Fruit fly (Drosophila melanogaster) whole organism, embryonic: ENCODE measurements around the gene mthl12.

ENCODE experiments used
- B-H2 ChIP-seq: fragments of 200-800 bp; sonication (Bioruptor generic); optimal IDR thresholded peaks from 2 replicates; lab custom pipeline; 2018; ENCODE audit warnings: missing biosample characterization, mild to moderate bottlenecking, missing genetic modification characterization
- CG10321 ChIP-seq: fragments of 200-800 bp; sonication (Bioruptor generic); IDR thresholded peaks from 2 replicates; pipeline ENCODE4 v1.3.6; 2022; ENCODE audit warnings: missing biosample characterization, missing genetic modification characterization
- CG10366 ChIP-seq: fragments of 200-800 bp; sonication (Bioruptor generic); IDR thresholded peaks from 2 replicates; pipeline ENCODE4 v1.3.6; 2022; ENCODE audit warnings: missing biosample characterization, missing genetic modification characterization
- CG12104 ChIP-seq: fragments of 200-800 bp; sonication (Bioruptor generic); optimal IDR thresholded peaks from 3 replicates; lab custom pipeline; 2016; ENCODE audit warnings: missing biosample characterization, missing genetic modification characterization
- CG12299 ChIP-seq: fragments of 200-800 bp; sonication (Bioruptor generic); optimal IDR thresholded peaks from 2 replicates; lab custom pipeline; 2018; ENCODE audit warnings: missing biosample characterization, mild to moderate bottlenecking, missing genetic modification characterization
- CG12391 ChIP-seq: fragments of 200-800 bp; sonication (Bioruptor generic); optimal IDR thresholded peaks from 3 replicates; lab custom pipeline; 2018; ENCODE audit warnings: missing biosample characterization, mild to moderate bottlenecking, missing genetic modification characterization, moderate library complexity
- CG12769 ChIP-seq: fragments of 200-800 bp; sonication (Bioruptor generic); optimal IDR thresholded peaks from 2 replicates; lab custom pipeline; 2019; ENCODE audit warnings: missing biosample characterization, mild to moderate bottlenecking, missing genetic modification characterization, moderate library complexity
- CG13287 ChIP-seq: fragments of 200-800 bp; sonication (Bioruptor generic); IDR thresholded peaks from 2 replicates; pipeline ENCODE4 v1.3.6; 2022; ENCODE audit warnings: missing biosample characterization, missing genetic modification characterization; ENCODE audit not compliant: partially characterized antibody
- CG14441 ChIP-seq: fragments of 200-800 bp; sonication (Bioruptor generic); IDR thresholded peaks from 2 replicates; pipeline ENCODE4 v1.3.6; 2022; ENCODE audit warnings: missing biosample characterization, missing genetic modification characterization
- CG15269 ChIP-seq: fragments of 200-800 bp; sonication (Bioruptor generic); optimal IDR thresholded peaks from 2 replicates; lab custom pipeline; 2018; ENCODE audit warnings: missing biosample characterization, mild to moderate bottlenecking, missing genetic modification characterization, moderate library complexity
- CG17359 ChIP-seq: fragments of 200-800 bp; sonication (Bioruptor generic); optimal IDR thresholded peaks from 3 replicates; lab custom pipeline; 2018; ENCODE audit warnings: missing biosample characterization, mild to moderate bottlenecking, missing genetic modification characterization, moderate library complexity
- CG17385 ChIP-seq: fragments of 200-800 bp; sonication (Bioruptor generic); optimal IDR thresholded peaks from 3 replicates; lab custom pipeline; 2018; ENCODE audit warnings: missing biosample characterization, mild to moderate bottlenecking, missing genetic modification characterization
- CG18764 ChIP-seq: fragments of 200-800 bp; sonication (Bioruptor generic); optimal IDR thresholded peaks from 3 replicates; lab custom pipeline; 2016; ENCODE audit warnings: missing biosample characterization, missing genetic modification characterization
- CG32767 ChIP-seq: fragments of 200-800 bp; sonication (Bioruptor generic); IDR thresholded peaks from 2 replicates; pipeline ENCODE4 v1.3.6; 2022; ENCODE audit warnings: missing biosample characterization, missing genetic modification characterization
- CG43689 ChIP-seq: fragments of 200-800 bp; sonication (Bioruptor generic); IDR thresholded peaks from 2 replicates; pipeline ENCODE4 v1.3.6; 2022; ENCODE audit warnings: missing biosample characterization, missing genetic modification characterization
- CG5180 ChIP-seq: fragments of 200-800 bp; sonication (Bioruptor generic); optimal IDR thresholded peaks from 3 replicates; lab custom pipeline; 2017; ENCODE audit warnings: missing biosample characterization, missing genetic modification characterization, mild to moderate bottlenecking, moderate library complexity, missing genetic modification reagents
- CG6813 ChIP-seq: fragments of 200-800 bp; sonication (Bioruptor generic); optimal IDR thresholded peaks from 2 replicates; lab custom pipeline; 2017; ENCODE audit warnings: missing biosample characterization, missing genetic modification characterization, mild to moderate bottlenecking, moderate library complexity, missing genetic modification reagents
- CG8359 ChIP-seq: fragments of 200-800 bp; sonication (Bioruptor generic); optimal IDR thresholded peaks from 2 replicates; lab custom pipeline; 2017; ENCODE audit warnings: missing biosample characterization, mild to moderate bottlenecking, missing genetic modification characterization, borderline replicate concordance
- CG8924 ChIP-seq: fragments of 200-800 bp; optimal IDR thresholded peaks from 3 replicates; lab custom pipeline; 2019; ENCODE audit warnings: missing biosample characterization, mild to moderate bottlenecking, missing genetic modification characterization, moderate library complexity
- CG9437 ChIP-seq: fragments of 200-800 bp; sonication (Bioruptor generic); optimal IDR thresholded peaks from 2 replicates; lab custom pipeline; 2018; ENCODE audit warnings: missing biosample characterization, mild to moderate bottlenecking, missing genetic modification characterization
- D19B ChIP-seq: fragments of 200-800 bp; sonication (Bioruptor generic); optimal IDR thresholded peaks from 2 replicates; lab custom pipeline; 2017; ENCODE audit warnings: missing biosample characterization, mild to moderate bottlenecking, missing genetic modification characterization
- Dbx ChIP-seq: fragments of 200-800 bp; sonication (Bioruptor generic); IDR thresholded peaks from 3 replicates; pipeline ENCODE4 v1.3.6; 2022; ENCODE audit warnings: missing biosample characterization, missing genetic modification characterization
- Doc2 ChIP-seq: fragments of 200-800 bp; sonication (Bioruptor generic); IDR thresholded peaks from 2 replicates; pipeline ENCODE4 v1.3.6; 2022; ENCODE audit warnings: missing biosample characterization, missing genetic modification characterization
- Fer1 ChIP-seq: fragments of 200-800 bp; sonication (Bioruptor generic); optimal IDR thresholded peaks from 2 replicates; lab custom pipeline; 2017; ENCODE audit warnings: missing biosample characterization, mild to moderate bottlenecking, missing genetic modification characterization
- HmgD ChIP-seq: fragments of 200-800 bp; sonication (Bioruptor generic); optimal IDR thresholded peaks from 3 replicates; lab custom pipeline; 2016; ENCODE audit warnings: missing biosample characterization, missing genetic modification characterization
- Hr3 ChIP-seq: fragments of 200-800 bp; sonication (Bioruptor generic); optimal IDR thresholded peaks from 3 replicates; lab custom pipeline; 2016; ENCODE audit warnings: missing biosample characterization, missing genetic modification characterization
- Kr ChIP-seq: fragments of 200-800 bp; sonication (Bioruptor generic); optimal IDR thresholded peaks from 2 replicates; lab custom pipeline; 2017; ENCODE audit warnings: missing biosample characterization, mild to moderate bottlenecking, missing genetic modification characterization
- Lpt ChIP-seq: fragments of >200 bp; optimal IDR thresholded peaks from 2 replicates; lab custom pipeline; 2018; ENCODE audit warnings: missing biosample characterization, missing genetic modification characterization
- NC2β ChIP-seq: fragments of 200-800 bp; sonication (Bioruptor generic); optimal IDR thresholded peaks from 2 replicates; lab custom pipeline; 2016; ENCODE audit warnings: missing biosample characterization, missing genetic modification characterization
- Nf-YA ChIP-seq: fragments of 200-800 bp; sonication (Bioruptor generic); IDR thresholded peaks from 2 replicates; pipeline ENCODE4 v1.3.6; 2022; ENCODE audit warnings: missing biosample characterization, missing genetic modification characterization
- NfI ChIP-seq: fragments of 200-800 bp; sonication (Bioruptor generic); optimal IDR thresholded peaks from 3 replicates; lab custom pipeline; 2018; ENCODE audit warnings: missing biosample characterization, mild to moderate bottlenecking, missing genetic modification characterization, moderate library complexity
- PHDP ChIP-seq: fragments of 200-800 bp; sonication (Bioruptor generic); optimal IDR thresholded peaks from 3 replicates; lab custom pipeline; 2018; ENCODE audit warnings: missing biosample characterization, mild to moderate bottlenecking, missing genetic modification characterization, moderate library complexity
- Side ChIP-seq: fragments of 200-800 bp; sonication (Bioruptor generic); optimal IDR thresholded peaks from 2 replicates; lab custom pipeline; 2016; ENCODE audit warnings: missing biosample characterization, missing genetic modification characterization
- Taf1 ChIP-seq: fragments of 200-800 bp; sonication (Bioruptor generic); IDR thresholded peaks from 2 replicates; pipeline ENCODE4 v1.3.6; 2022; ENCODE audit warnings: missing biosample characterization, missing genetic modification characterization
- Tbp ChIP-seq: fragments of >200 bp; optimal IDR thresholded peaks from 2 replicates; lab custom pipeline; 2018; ENCODE audit warnings: missing biosample characterization, missing genetic modification characterization
- Usf ChIP-seq: fragments of 200-800 bp; sonication (Bioruptor generic); optimal IDR thresholded peaks from 2 replicates; lab custom pipeline; 2017; ENCODE audit warnings: missing genotype, missing biosample characterization, missing genetic modification characterization
- amos ChIP-seq: fragments of 200-800 bp; sonication (Bioruptor generic); IDR thresholded peaks from 2 replicates; pipeline ENCODE4 v1.3.6; 2022; ENCODE audit warnings: missing biosample characterization, missing genetic modification characterization; ENCODE audit not compliant: partially characterized antibody
- ftz-f1 ChIP-seq: fragments of 200-800 bp; sonication (Bioruptor generic); optimal IDR thresholded peaks from 2 replicates; lab custom pipeline; 2016; ENCODE audit warnings: missing biosample characterization, missing genetic modification characterization
- fu2 ChIP-seq: fragments of 200-800 bp; sonication (Bioruptor generic); optimal IDR thresholded peaks from 2 replicates; lab custom pipeline; 2016; ENCODE audit warnings: missing biosample characterization, missing genetic modification characterization
- grau ChIP-seq: fragments of 200-800 bp; optimal IDR thresholded peaks from 3 replicates; lab custom pipeline; 2019; ENCODE audit warnings: missing biosample characterization, mild to moderate bottlenecking, missing genetic modification characterization, moderate library complexity
- insv ChIP-seq, 2 experiments: fragments of 200-800 bp; sonication (Bioruptor generic); optimal IDR thresholded peaks; 3 replicates each; lab custom pipeline; 2016 to 2018; ENCODE audit warnings: missing biosample characterization in 2 of 2, missing genetic modification characterization in 2 of 2
- inv ChIP-seq: fragments of 200-800 bp; sonication (Bioruptor generic); IDR thresholded peaks from 2 replicates; pipeline ENCODE4 v1.3.6; 2022; ENCODE audit warnings: missing biosample characterization, missing genetic modification characterization; ENCODE audit not compliant: partially characterized antibody
- jigr1 ChIP-seq: fragments of 200-800 bp; sonication (Bioruptor generic); IDR thresholded peaks from 3 replicates; pipeline ENCODE4 v1.3.6; 2022; ENCODE audit warnings: missing biosample characterization, missing genetic modification characterization
- kah ChIP-seq: fragments of 200-800 bp; sonication (Bioruptor generic); optimal IDR thresholded peaks from 2 replicates; lab custom pipeline; 2018; ENCODE audit warnings: missing biosample characterization, mild to moderate bottlenecking, missing genetic modification characterization
- nerfin-1 ChIP-seq: fragments of 200-800 bp; sonication (Bioruptor generic); optimal IDR thresholded peaks from 3 replicates; lab custom pipeline; 2019; ENCODE audit warnings: missing biosample characterization, mild to moderate bottlenecking, missing genetic modification characterization, moderate library complexity
- pnt ChIP-seq: fragments of 200-800 bp; sonication (Bioruptor generic); optimal IDR thresholded peaks from 3 replicates; lab custom pipeline; 2016; ENCODE audit warnings: missing biosample characterization, missing genetic modification characterization
- ttk ChIP-seq: fragments of 200-800 bp; sonication (Bioruptor generic); IDR thresholded peaks from 2 replicates; pipeline ENCODE4 v2.1.2; 2022; ENCODE audit warnings: missing biosample characterization, missing genetic modification characterization
- twi ChIP-seq: fragments of 200-800 bp; optimal IDR thresholded peaks from 2 replicates; lab custom pipeline; 2019; ENCODE audit warnings: missing biosample characterization, mild to moderate bottlenecking, missing genetic modification characterization, moderate library complexity
- wdn ChIP-seq: fragments of 200-800 bp; sonication (Bioruptor generic); IDR thresholded peaks from 2 replicates; pipeline ENCODE4 v1.3.6; 2022; ENCODE audit warnings: missing biosample characterization, missing genetic modification characterization
- zfh1 ChIP-seq: fragments of 200-800 bp; sonication (Bioruptor generic); IDR thresholded peaks from 3 replicates; pipeline ENCODE4 v1.3.6; 2022; ENCODE audit warnings: missing biosample characterization, missing genetic modification characterization

The mthl12 gene

DNA sequence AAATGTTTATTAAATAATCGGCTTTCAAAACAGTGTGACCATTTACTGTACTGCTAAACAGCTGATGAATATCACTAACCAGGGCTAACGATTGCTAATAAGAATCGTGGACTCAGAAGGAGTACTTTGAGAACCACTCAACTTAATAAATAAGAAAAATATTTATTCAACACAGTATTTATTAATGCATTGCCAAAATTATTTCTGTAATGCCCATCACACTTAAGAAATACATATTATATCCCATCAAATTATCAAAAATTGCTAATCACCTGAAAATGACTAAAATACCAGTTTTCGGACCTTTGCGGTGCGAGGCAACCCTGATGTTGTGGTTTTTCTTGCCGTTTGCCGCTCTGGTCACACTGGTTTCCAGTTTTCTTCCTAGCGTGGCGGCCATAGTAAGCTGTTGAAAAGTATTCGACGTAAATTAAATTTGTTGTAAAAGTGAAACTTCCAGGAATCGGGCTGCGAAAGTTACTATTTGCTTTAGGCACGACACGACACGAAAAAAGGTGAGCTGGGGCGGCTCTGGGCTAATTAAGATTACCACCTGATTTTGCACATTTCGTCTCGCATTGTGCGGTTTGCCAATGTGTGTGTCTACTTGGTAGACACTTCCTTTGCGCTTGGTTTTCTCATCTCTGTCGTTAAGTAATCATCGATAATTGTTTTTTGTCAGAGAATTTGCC is 28.4 kb downstream of the mthl12 start, which contains the start of the genes mRpS21 and Droj2 (continued):
- TF ChIP-seq wdn (GFP tag; lab: Robert Waterston, UW) = no peak
- no peak for TF ChIP-seq CG5180
- peak; percentile 45 for TF ChIP-seq Fer1 (GFP tag; lab: Kevin White, UChicago)
- no peak for TF ChIP-seq Usf (GFP tag; lab: Kevin White, UChicago)
- TF ChIP-seq CG32767 = no peak
- TF ChIP-seq Taf1 (GFP tag; lab: Robert Waterston, UW) = no peak
- TF ChIP-seq zfh1 (GFP tag; lab: Robert Waterston, UW) = 0 out of 3 replicates have a peak, but pooled peaks have one; percentile 28
- peak; percentile 67 for TF ChIP-seq PHDP
- TF ChIP-seq ftz-f1 (GFP tag; lab: Kevin White, UChicago) = no peak
- peak; percentile 14; the same call in 1 of the 2 replicates for TF ChIP-seq CG14441
- TF ChIP-seq CG10366 (GFP tag; lab: Robert Waterston, UW) = peak; percentile 11; the same call in 1 of the 2 replicates
- TF ChIP-seq CG17385 = no peak
- peak; percentile 20 for TF ChIP-seq Tbp (GFP tag; lab: Kevin White, UChicago)
- peak; percentile 56 for TF ChIP-seq nerfin-1 (tag; lab: Kevin White, UChicago)
- TF ChIP-seq CG10321 (GFP tag; lab: Robert Waterston, UW) = no peak
- TF ChIP-seq D19B = no peak
- TF ChIP-seq ttk (GFP tag; lab: Robert Waterston, UW) = no peak
- TF ChIP-seq grau (tag; lab: Kevin White, UChicago) = peak; percentile 67
- TF ChIP-seq CG9437 (GFP tag; lab: Kevin White, UChicago) = peak; percentile 20
- peak; percentile 21 for TF ChIP-seq NC2β
- 0 out of 3 replicates have a peak, but pooled peaks have one; percentile 38 for TF ChIP-seq Dbx (GFP tag; lab: Robert Waterston, UW)
- TF ChIP-seq NfI (GFP tag; lab: Kevin White, UChicago) = peak; percentile 30
- TF ChIP-seq HmgD (GFP tag; lab: Kevin White, UChicago) = no peak
- TF ChIP-seq Lpt (GFP tag; lab: Kevin White, UChicago) = no peak
- peak; percentile 48 for TF ChIP-seq CG13287 (GFP tag; lab: Robert Waterston, UW)
- TF ChIP-seq CG12299 = peak; percentile 18
- TF ChIP-seq CG15269 (tag; lab: Kevin White, UChicago) = peak; percentile 46
- no peak for TF ChIP-seq CG8359 (GFP tag; lab: Kevin White, UChicago)
- no peak for TF ChIP-seq Kr (GFP tag; lab: Kevin White, UChicago)
- no peak for TF ChIP-seq Side (GFP tag; lab: Kevin White, UChicago)
- no peak for TF ChIP-seq CG18764 (GFP tag; lab: Kevin White, UChicago)
- TF ChIP-seq CG8924 (tag; lab: Kevin White, UChicago) = peak; percentile 83
- TF ChIP-seq insv (GFP tag; optimal IDR thresholded peaks at IDR 0.05; lab: Kevin White, UChicago) = peak in 1 of 2 experiments; percentile 97
- peak; percentile 28; the same call in 1 of the 2 replicates for TF ChIP-seq amos (GFP tag; lab: Robert Waterston, UW)
- TF ChIP-seq CG12769 (tag; lab: Kevin White, UChicago) = peak; percentile 55
- no peak for TF ChIP-seq kah (GFP tag; lab: Kevin White, UChicago)
- peak; percentile 9 for TF ChIP-seq CG17359 (tag; lab: Kevin White, UChicago)
- no peak for TF ChIP-seq CG43689 (GFP tag; lab: Robert Waterston, UW)
- TF ChIP-seq B-H2 = no peak
- TF ChIP-seq jigr1 (GFP tag; lab: Robert Waterston, UW) = no peak
- no peak for TF ChIP-seq Nf-YA
- peak; percentile 1 for TF ChIP-seq CG12104
- TF ChIP-seq pnt (GFP tag; lab: Kevin White, UChicago) = no peak
- no peak for TF ChIP-seq CG6813 (GFP tag; lab: Kevin White, UChicago)
- peak; percentile 63 for TF ChIP-seq twi (tag; lab: Kevin White, UChicago)
- TF ChIP-seq fu2 = no peak
- peak; percentile 41 for TF ChIP-seq Hr3 (GFP tag; lab: Kevin White, UChicago)
- TF ChIP-seq inv (GFP tag; lab: Robert Waterston, UW) = 0 out of 2 replicates have a peak, but pooled peaks have one; percentile 5
- TF ChIP-seq CG12391 (tag; lab: Kevin White, UChicago) = peak; percentile 71
- TF ChIP-seq Doc2 (GFP tag; lab: Robert Waterston, UW) = no peak
